Worm (Caenorhabditis elegans): ENCODE measurements around the gene crh-1.

The crh-1 gene

ce11 chrIII:11718548-11718947 is 61.0 kb downstream of the crh-1 start, which contains the start of gene Y41C4A.9:
Gene Y41C4A.9, minus strand, starts transcription at chrIII:11718645.
- TF ChIP-seq nhr-85 (tag): peak; percentile 73
- TF ChIP-seq lin-39 (tag; optimal IDR thresholded peaks at IDR 0.05): no peak
- no peak for TF ChIP-seq unc-30 (tag; optimal IDR thresholded peaks at IDR 0.05)
- TF ChIP-seq lsy-2 (tag; optimal IDR thresholded peaks at IDR 0.05): no peak
- TF ChIP-seq dpl-1 (GFP tag; optimal IDR thresholded peaks at IDR 0.05): peak in 1 of 3 experiments; percentile 22
- TF ChIP-seq nhr-84 (tag; optimal IDR thresholded peaks at IDR 0.05): no peak
- peak; percentile 29 to 58 for TF ChIP-seq efl-1 (optimal IDR thresholded peaks at IDR 0.05)
- peak; percentile 10 to 87 for TF ChIP-seq efl-1 (GFP tag; optimal IDR thresholded peaks at IDR 0.05 in 1 of 2)
- no peak for TF ChIP-seq Y116A8C.19 (tag; optimal IDR thresholded peaks at IDR 0.05; ENCODE audit: borderline replicate concordance)
- no peak for TF ChIP-seq fkh-4 (tag; optimal IDR thresholded peaks at IDR 0.05; ENCODE audit: borderline replicate concordance)

ce11 chrIII:11719400-11719875 is 61.9 kb downstream of the crh-1 start, which contains the start of the genes elb-1 and Y41C4A.11:
Gene elb-1, minus strand, starts transcription at chrIII:11719450.
Gene Y41C4A.11, plus strand, starts transcription at chrIII:11719860.
- TF ChIP-seq rnt-1 (tag; optimal IDR thresholded peaks at IDR 0.05): no peak
- peak; percentile 87 for TF ChIP-seq nhr-47 (tag; optimal IDR thresholded peaks at IDR 0.05)
- no peak for TF ChIP-seq ceh-63 (GFP tag; optimal IDR thresholded peaks at IDR 0.05)
- TF ChIP-seq egl-13 (tag; optimal IDR thresholded peaks at IDR 0.05): peak; percentile 25
- TF ChIP-seq egl-27 (tag; optimal IDR thresholded peaks at IDR 0.05): no peak
- no peak for TF ChIP-seq unc-98 (GFP tag; IDR thresholded peaks at IDR 0.05)
- peak; percentile 28 for TF ChIP-seq blmp-1 (tag; optimal IDR thresholded peaks at IDR 0.05)
- peak; percentile 63 for TF ChIP-seq fkh-8 (tag; optimal IDR thresholded peaks at IDR 0.05)
- TF ChIP-seq unc-130 (tag; optimal IDR thresholded peaks at IDR 0.05): peak; percentile 53
- peak; percentile 98 to 99 for TF ChIP-seq efl-1 (optimal IDR thresholded peaks at IDR 0.05)
- peak; percentile 100 for TF ChIP-seq efl-1 (GFP tag; optimal IDR thresholded peaks at IDR 0.05 in 1 of 2)
- peak; percentile 62 for TF ChIP-seq mep-1 (tag; optimal IDR thresholded peaks at IDR 0.05)
- TF ChIP-seq snu-23 (GFP tag; optimal IDR thresholded peaks at IDR 0.05): peak; percentile 77
- TF ChIP-seq pag-3 (tag; optimal IDR thresholded peaks at IDR 0.05; ENCODE audit: borderline replicate concordance, insufficient read depth): no peak
- TF ChIP-seq nhr-237 (tag; optimal IDR thresholded peaks at IDR 0.05): peak; percentile 17
- peak; percentile 98 to 99 (median 99) for TF ChIP-seq dpl-1 (GFP tag; optimal IDR thresholded peaks at IDR 0.05)
- peak; percentile 80 for TF ChIP-seq skn-1 (tag; optimal IDR thresholded peaks at IDR 0.05)
- peak; percentile 29 for TF ChIP-seq snpc-4 (tag; optimal IDR thresholded peaks at IDR 0.05)
- no peak for TF ChIP-seq ceh-88 (GFP tag; IDR thresholded peaks at IDR 0.05)
- TF ChIP-seq C04F5.9 (tag; optimal IDR thresholded peaks at IDR 0.05): peak; percentile 3
- peak; percentile 76 for TF ChIP-seq irx-1 (tag; optimal IDR thresholded peaks at IDR 0.05)
- peak; percentile 74 to 84 for TF ChIP-seq lsy-2 (tag; optimal IDR thresholded peaks at IDR 0.05)
- peak; percentile 29 for TF ChIP-seq ceh-8 (GFP tag; optimal IDR thresholded peaks at IDR 0.05)
- peak in 2 of 6 experiments; percentile 8 to 30 for TF ChIP-seq elt-3 (tag; optimal IDR thresholded peaks at IDR 0.05)
- no peak for TF ChIP-seq fkh-4 (tag; optimal IDR thresholded peaks at IDR 0.05; ENCODE audit: borderline replicate concordance)
- no peak for TF ChIP-seq ztf-4 (tag; optimal IDR thresholded peaks at IDR 0.05)
- TF ChIP-seq zip-4 (GFP tag; optimal IDR thresholded peaks at IDR 0.05): no peak
- TF ChIP-seq hlh-4 (tag; optimal IDR thresholded peaks at IDR 0.05): no peak
- TF ChIP-seq nhr-76 (tag; optimal IDR thresholded peaks at IDR 0.05): no peak
- no peak for TF ChIP-seq nhr-12 (tag; optimal IDR thresholded peaks at IDR 0.05)
- TF ChIP-seq lin-39 (tag; optimal IDR thresholded peaks at IDR 0.05): peak; percentile 1
- TF ChIP-seq unc-62 (GFP tag; optimal IDR thresholded peaks at IDR 0.05): no peak
- TF ChIP-seq fkh-10 (GFP tag; optimal IDR thresholded peaks at IDR 0.05): no peak
- TF ChIP-seq jun-1 (tag; optimal IDR thresholded peaks at IDR 0.05): peak; percentile 74
- peak; percentile 8 for TF ChIP-seq elt-2 (tag; optimal IDR thresholded peaks at IDR 0.05)
- TF ChIP-seq mef-2 (tag; optimal IDR thresholded peaks at IDR 0.05): no peak
- peak; percentile 79 for TF ChIP-seq nhr-90 (tag; optimal IDR thresholded peaks at IDR 0.05; ENCODE audit: poor library complexity)
- TF ChIP-seq nhr-28 (tag; optimal IDR thresholded peaks at IDR 0.05): no peak
- peak; percentile 86 for TF ChIP-seq nhr-71 (tag; optimal IDR thresholded peaks at IDR 0.05)
- peak; percentile 76 for TF ChIP-seq nhr-19 (GFP tag; conservative IDR thresholded peaks at IDR 0.05)
- peak; percentile 99 for TF ChIP-seq lin-35 (GFP tag; optimal IDR thresholded peaks at IDR 0.05)
- peak; percentile 67 for TF ChIP-seq isw-1 (GFP tag; IDR thresholded peaks at IDR 0.05)
- TF ChIP-seq ets-5 (GFP tag; IDR thresholded peaks at IDR 0.05): no peak
- peak; percentile 73 for TF ChIP-seq C16A3.4 (tag; optimal IDR thresholded peaks at IDR 0.05)
- peak; percentile 1 for TF ChIP-seq aly-2 (tag; optimal IDR thresholded peaks at IDR 0.05)
- TF ChIP-seq grh-1 (GFP tag; IDR thresholded peaks at IDR 0.05): peak; percentile 67

Data from whole organism, L1 larva.